Worm (Caenorhabditis elegans) whole organism, young adult: ENCODE measurements around the gene rig-1.

ENCODE experiments used
- B0336.3 ChIP-seq: fragments of 200-800 bp; sonication (Bioruptor generic); IDR thresholded peaks from 2 replicates; pipeline ENCODE4 v1.3.6; 2022; ENCODE audit warnings: missing genetic modification characterization, missing compliant biosample characterization
- C06A6.2 ChIP-seq: fragments of 200-800 bp; sonication (Bioruptor generic); conservative IDR thresholded peaks from 2 replicates; pipeline ENCODE4 v1.3.6; 2022; ENCODE audit warnings: missing genetic modification characterization, missing compliant biosample characterization
- F10E7.11 ChIP-seq: sonication (generic microtip); optimal IDR thresholded peaks from 2 replicates; lab custom pipeline; 2017; ENCODE audit warnings: mild to moderate bottlenecking, missing genetic modification characterization, moderate library complexity, missing compliant biosample characterization
- F23B12.7 ChIP-seq: sonication (generic microtip); optimal IDR thresholded peaks from 2 replicates; lab custom pipeline; 2017; ENCODE audit warnings: missing genetic modification characterization, mild to moderate bottlenecking, missing compliant biosample characterization, antibody characterized with exemption, moderate library complexity; ENCODE audit not compliant: insufficient read depth
- F33H1.4 ChIP-seq: fragments of 200-800 bp; sonication (Bioruptor generic); IDR thresholded peaks from 2 replicates; pipeline ENCODE4 v1.3.6; 2022; ENCODE audit warnings: missing genetic modification reagents, missing genetic modification characterization, missing compliant biosample characterization
- F39B2.1 ChIP-seq: fragments of 200-800 bp; sonication (Bioruptor generic); IDR thresholded peaks from 2 replicates; pipeline ENCODE4 v1.3.6; 2022; ENCODE audit warnings: missing genetic modification reagents, missing genetic modification characterization, missing compliant biosample characterization
- Y56A3A.18 ChIP-seq: fragments of 200-800 bp; sonication (Bioruptor generic); IDR thresholded peaks from 2 replicates; pipeline ENCODE4 v1.3.6; 2022; ENCODE audit warnings: missing genetic modification reagents, missing genetic modification characterization, missing compliant biosample characterization
- Y79H2A.3 ChIP-seq: fragments of 200-800 bp; sonication (Bioruptor generic); conservative IDR thresholded peaks from 2 replicates; pipeline ENCODE4 v1.3.6; 2022; ENCODE audit warnings: missing genetic modification reagents, missing genetic modification characterization, missing compliant biosample characterization
- akir-1 ChIP-seq: fragments of 200-800 bp; sonication (Bioruptor generic); optimal IDR thresholded peaks from 2 replicates; lab custom pipeline; 2018; ENCODE audit warnings: mild to moderate bottlenecking, missing genetic modification characterization, moderate library complexity, missing compliant biosample characterization
- aptf-2 ChIP-seq: fragments of 200-800 bp; sonication (Bioruptor generic); conservative IDR thresholded peaks from 2 replicates; pipeline ENCODE4 v1.3.6; 2022; ENCODE audit warnings: missing genetic modification reagents, missing genetic modification characterization, missing compliant biosample characterization
- atf-7 ChIP-seq: sonication (generic microtip); optimal IDR thresholded peaks from 2 replicates; lab custom pipeline; 2017; ENCODE audit warnings: mild to moderate bottlenecking, missing genetic modification characterization, missing compliant biosample characterization
- attf-3 ChIP-seq: fragments of 200-800 bp; sonication (Bioruptor generic); conservative IDR thresholded peaks from 2 replicates; pipeline ENCODE4 v1.3.6; 2022; ENCODE audit warnings: missing genetic modification reagents, missing genetic modification characterization, missing compliant biosample characterization
- attf-6 ChIP-seq: fragments of 200-800 bp; sonication (Bioruptor generic); IDR thresholded peaks from 2 replicates; pipeline ENCODE4 v1.3.6; 2022; ENCODE audit warnings: missing genetic modification reagents, missing genetic modification characterization, missing compliant biosample characterization
- cebp-1 ChIP-seq, 2 experiments: fragments of 200-800 bp in 1 of 2; sonication (Bioruptor generic) in 1 of 2; sonication (generic microtip) in 1 of 2; IDR thresholded peaks in 1 of 2; optimal IDR thresholded peaks in 1 of 2; 2 replicates each; pipeline versions ENCODE4 v1.3.6 to Lab custom; 2017 to 2022; ENCODE audit warnings: missing compliant biosample characterization in 2 of 2, missing genetic modification characterization in 2 of 2, mild to moderate bottlenecking in 1 of 2, missing genetic modification reagents in 1 of 2, moderate library complexity in 1 of 2
- ceh-100 ChIP-seq: fragments of 200-800 bp; sonication (Bioruptor generic); IDR thresholded peaks from 2 replicates; pipeline ENCODE4 v1.3.6; 2022; ENCODE audit warnings: missing genetic modification reagents, missing genetic modification characterization, missing compliant biosample characterization
- chd-7 ChIP-seq: sonication (generic microtip); optimal IDR thresholded peaks from 2 replicates; lab custom pipeline; 2016; ENCODE audit warnings: mild to moderate bottlenecking, missing genetic modification characterization, moderate library complexity, missing compliant biosample characterization
- efl-1 ChIP-seq: fragments of 150-350 bp; optimal IDR thresholded peaks from 2 replicates; lab custom pipeline; 2014; ENCODE audit warnings: missing biosample characterization, missing genetic modification reagents, missing genetic modification characterization
- fkh-3 ChIP-seq: sonication (generic microtip); optimal IDR thresholded peaks from 2 replicates; lab custom pipeline; 2016; ENCODE audit warnings: mild to moderate bottlenecking, missing genetic modification characterization, missing compliant biosample characterization
- let-526 ChIP-seq: fragments of 200-800 bp; sonication (Bioruptor generic); IDR thresholded peaks from 2 replicates; pipeline ENCODE4 v1.3.6; 2022; ENCODE audit warnings: missing genetic modification reagents, missing genetic modification characterization, missing compliant biosample characterization
- let-607 ChIP-seq, 2 experiments: fragments of 200-800 bp in 1 of 2; sonication (Bioruptor generic) in 1 of 2; sonication (generic microtip) in 1 of 2; optimal IDR thresholded peaks; 2 replicates each; lab custom pipeline; 2016 to 2018; ENCODE audit warnings: mild to moderate bottlenecking in 2 of 2, missing compliant biosample characterization in 2 of 2, missing genetic modification characterization in 2 of 2, moderate library complexity in 2 of 2, missing genotype in 1 of 2
- nhr-80 ChIP-seq: sonication (generic microtip); optimal IDR thresholded peaks from 2 replicates; lab custom pipeline; 2016; ENCODE audit warnings: missing genetic modification characterization, missing compliant biosample characterization
- rcor-1 ChIP-seq: fragments of 200-800 bp; sonication (Bioruptor generic); IDR thresholded peaks from 2 replicates; pipeline ENCODE4 v1.3.6; 2022; ENCODE audit warnings: missing genetic modification reagents, missing genetic modification characterization, missing compliant biosample characterization
- snpc-1.3 ChIP-seq: sonication (generic microtip); optimal IDR thresholded peaks from 2 replicates; lab custom pipeline; 2017; ENCODE audit warnings: missing genetic modification characterization, mild to moderate bottlenecking, missing compliant biosample characterization, antibody characterized with exemption, moderate library complexity, missing genotype, missing genetic modification reagents; ENCODE audit not compliant: insufficient read depth
- tlf-1 ChIP-seq: fragments of 200-800 bp; sonication (Bioruptor generic); optimal IDR thresholded peaks from 2 replicates; lab custom pipeline; 2018; ENCODE audit warnings: mild to moderate bottlenecking, missing genetic modification characterization, missing compliant biosample characterization
- unc-62 ChIP-seq: fragments of 150-350 bp; optimal IDR thresholded peaks from 2 replicates; lab custom pipeline; 2014; ENCODE audit warnings: missing biosample characterization, missing genetic modification reagents, missing genetic modification characterization
- ztf-28 ChIP-seq: fragments of 200-800 bp; sonication (Bioruptor generic); IDR thresholded peaks from 2 replicates; pipeline ENCODE4 v1.3.6; 2022; ENCODE audit warnings: missing genetic modification reagents, missing genetic modification characterization, missing compliant biosample characterization

Gene rig-1

DNA sequence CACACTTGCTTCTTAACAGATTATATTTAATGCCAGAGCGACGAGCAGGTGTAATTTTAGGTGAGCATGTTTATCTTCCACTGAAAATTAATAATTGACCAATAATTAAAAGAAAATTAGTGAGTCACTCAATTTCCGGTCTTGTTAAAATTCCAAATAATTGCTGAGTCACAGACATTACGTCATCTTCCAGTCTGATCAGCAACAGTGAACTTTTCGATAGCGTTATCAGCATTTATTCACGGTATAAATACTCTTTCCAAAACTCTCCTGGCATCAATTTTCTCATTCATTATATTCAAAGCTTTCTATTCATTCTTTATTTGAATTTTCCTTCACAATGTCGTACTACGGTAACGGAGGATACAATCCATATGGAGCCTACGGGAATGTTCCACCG, 49.0 kb downstream of the rig-1 start, which contains the start of gene kreg-1:
Gene kreg-1 (plus strand): TSS at position 341 of the 400 bp plus-strand sequence.
- TF ChIP-seq F23B12.7: no peak
- no peak for TF ChIP-seq F10E7.11 (tag; lab: Kevin White, UChicago)
- no peak for TF ChIP-seq chd-7 (tag; lab: Kevin White, UChicago)
- TF ChIP-seq F33H1.4 (GFP tag; lab: Robert Waterston, UW): no peak
- no peak for TF ChIP-seq attf-6

DNA sequence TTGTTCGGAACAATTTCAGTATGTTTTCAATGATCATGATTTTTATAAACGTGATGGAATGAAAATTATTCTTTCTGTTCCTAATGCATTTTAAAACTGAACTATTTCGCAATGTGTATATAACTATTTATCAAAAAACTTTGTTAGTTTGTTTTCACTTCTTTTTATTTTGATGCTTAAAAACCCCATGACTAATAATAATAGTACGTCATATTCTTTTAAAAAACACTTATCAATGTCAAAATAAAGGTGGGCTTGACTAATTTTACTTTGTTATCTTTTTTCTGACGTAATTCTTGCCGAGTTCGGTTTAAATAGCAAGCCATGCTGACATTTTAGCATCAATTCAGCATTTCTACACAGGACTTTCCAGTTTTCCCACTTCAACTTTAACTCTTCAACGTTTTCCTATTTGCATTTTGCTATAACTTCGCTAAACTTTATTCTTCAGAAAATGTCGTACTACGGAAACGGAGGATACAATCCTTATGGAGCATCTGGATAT, 50.8 kb downstream of the rig-1 start, which contains the start of gene F53A9.1:
Gene F53A9.1 (plus strand): TSS at position 455 of the 505 bp plus-strand sequence.
- TF ChIP-seq fkh-3 (tag; lab: Kevin White, UChicago) (no peak), let-607 (tag; optimal IDR thresholded peaks at IDR 0.05; lab: Kevin White, UChicago) (no peak), atf-7 (tag; lab: Kevin White, UChicago) (no peak), unc-62 (GFP tag; lab: Kevin White, UChicago) (peak; percentile 72)

DNA sequence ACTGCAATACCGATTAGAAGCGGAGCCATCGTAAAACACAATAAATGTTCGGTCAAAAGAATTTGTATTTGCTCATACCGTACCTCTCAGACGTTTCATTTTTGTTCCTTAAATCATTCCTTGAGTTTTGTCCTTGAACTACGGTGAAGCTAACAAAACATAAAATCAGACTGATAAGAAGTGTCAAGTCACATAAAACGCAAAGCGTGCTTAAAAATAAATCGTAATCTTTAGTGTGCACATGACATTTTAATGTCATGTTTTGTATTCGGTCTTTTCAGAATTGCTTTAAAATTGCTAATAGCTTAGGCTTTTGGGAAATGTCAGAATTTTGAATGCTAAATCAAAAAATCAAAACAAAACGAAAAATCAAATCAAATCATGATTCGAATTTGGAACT, 52.2 kb downstream of the rig-1 start:
- TF ChIP-seq snpc-1.3 (no peak), unc-62 (GFP tag; lab: Kevin White, UChicago) (peak; percentile 11), nhr-80 (peak; percentile 72), tlf-1 (GFP tag; lab: Kevin White, UChicago) (no peak), F39B2.1 (GFP tag; lab: Robert Waterston, UW) (no peak), C06A6.2 (GFP tag; lab: Robert Waterston, UW) (no peak), cebp-1 (GFP tag; IDR thresholded peaks at IDR 0.05; lab: Robert Waterston, UW) (no peak), cebp-1 (tag; optimal IDR thresholded peaks at IDR 0.05; lab: Kevin White, UChicago) (peak; percentile 25)

DNA sequence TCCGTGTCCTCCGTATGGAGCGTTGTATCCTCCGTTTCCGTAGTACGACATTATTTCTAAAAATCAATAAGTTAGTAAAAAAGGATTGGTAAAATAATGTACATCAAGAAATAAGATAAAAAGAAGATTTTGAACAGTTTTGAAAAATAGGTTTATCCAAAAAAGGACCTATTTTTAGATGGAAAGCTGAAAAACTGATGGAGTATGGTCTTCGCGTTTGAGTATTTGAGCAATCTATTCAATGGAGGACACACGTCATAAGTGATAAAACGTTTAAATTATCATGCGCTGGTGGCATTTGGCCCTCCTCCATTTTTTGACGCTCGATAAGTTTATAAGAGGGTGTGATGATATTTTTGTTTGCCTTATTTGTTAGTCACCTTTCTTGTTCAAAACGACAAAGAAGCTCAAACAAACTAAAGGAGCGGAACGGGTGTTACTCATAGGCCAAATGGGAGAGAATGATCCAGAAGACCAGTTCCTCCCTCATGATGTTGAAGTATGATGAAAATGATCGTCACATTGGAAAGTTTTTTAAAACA, 53.4 kb downstream of the rig-1 start, which contains the start of gene F53A9.6:
Gene F53A9.6 (minus strand): TSS at position 51 of the 542 bp plus-strand sequence.
- no peak for TF ChIP-seq efl-1 (GFP tag; lab: Kevin White, UChicago)
- TF ChIP-seq attf-3: no peak
- TF ChIP-seq nhr-80: peak; percentile 4

DNA sequence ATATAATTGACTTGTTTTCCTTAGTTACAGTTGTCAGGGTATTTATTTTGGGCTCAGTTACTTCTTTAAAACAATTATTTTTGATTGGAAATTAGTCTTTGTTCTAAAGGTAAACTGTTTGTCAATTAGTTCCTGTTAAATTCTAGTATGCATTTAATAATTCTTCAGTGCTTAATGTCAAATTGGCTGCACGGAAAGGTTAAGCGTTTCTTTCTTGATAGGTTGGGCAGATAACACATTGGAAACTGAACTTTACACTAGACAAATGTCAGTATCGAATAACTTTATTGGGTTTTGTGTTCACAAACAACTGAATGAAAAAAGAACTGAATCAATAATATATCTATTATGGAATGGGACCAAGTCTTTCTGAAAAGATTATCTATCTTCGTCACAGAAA, 54.4 kb downstream of the rig-1 start:
- TF ChIP-seq nhr-80 (peak; percentile 5), aptf-2 (GFP tag; lab: Robert Waterston, UW) (no peak), rcor-1 (GFP tag; lab: Robert Waterston, UW) (no peak), B0336.3 (GFP tag; lab: Robert Waterston, UW) (no peak)

DNA sequence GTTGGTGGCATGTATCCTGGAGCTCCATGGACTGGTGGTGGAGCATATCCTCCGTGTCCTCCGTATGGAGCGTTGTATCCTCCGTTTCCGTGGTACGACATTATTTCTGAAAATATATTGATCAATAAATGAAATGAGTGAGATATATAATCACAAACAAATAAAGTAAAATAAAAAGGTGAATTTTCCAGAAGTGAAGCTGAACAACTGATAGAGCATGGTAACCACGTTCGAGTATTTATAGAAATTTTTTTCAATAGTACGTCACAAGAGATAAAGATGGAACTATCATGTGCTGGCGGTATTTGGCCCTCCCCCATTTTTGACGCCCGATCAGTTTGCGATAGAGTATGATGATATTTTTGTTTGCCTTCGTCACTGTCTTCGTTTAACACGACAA, 56.4 kb downstream of the rig-1 start, which contains the start of gene F53A9.7:
Gene F53A9.7 (minus strand): TSS at position 101 of the 400 bp plus-strand sequence.
- TF ChIP-seq let-607 (tag; optimal IDR thresholded peaks at IDR 0.05; lab: Kevin White, UChicago) (no peak), ceh-100 (GFP tag; lab: Robert Waterston, UW) (no peak), akir-1 (GFP tag; lab: Kevin White, UChicago) (no peak)
- TF ChIP-seq, all 124 proteins: peak for 0

DNA sequence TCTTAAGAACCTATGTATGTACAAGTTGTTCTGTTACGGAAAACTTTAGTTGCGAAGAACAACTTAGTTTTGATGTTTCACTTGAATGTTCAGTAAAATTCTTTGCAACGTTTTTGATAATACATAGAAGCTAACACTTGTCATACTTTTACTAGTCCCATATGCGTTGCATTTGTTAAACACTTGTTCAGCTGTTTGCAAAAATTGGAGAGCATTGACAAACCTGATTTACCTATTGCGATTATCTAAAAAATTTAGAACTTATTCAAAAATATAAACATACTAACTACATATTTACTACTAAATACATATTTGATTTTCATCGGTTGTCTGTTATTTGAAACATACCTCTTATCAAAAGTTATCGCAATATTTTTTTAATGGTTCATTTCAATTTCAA, 57.7 kb downstream of the rig-1 start:
- TF ChIP-seq cebp-1 (GFP tag; IDR thresholded peaks at IDR 0.05; lab: Robert Waterston, UW) (no peak), cebp-1 (tag; optimal IDR thresholded peaks at IDR 0.05; lab: Kevin White, UChicago) (peak; percentile 7), ztf-28 (GFP tag; lab: Robert Waterston, UW) (no peak), Y79H2A.3 (GFP tag; lab: Robert Waterston, UW) (0 out of 2 replicates have a peak, but pooled peaks have one; percentile 30), Y56A3A.18 (GFP tag; lab: Robert Waterston, UW) (0 out of 2 replicates have a peak, but pooled peaks have one; percentile 33), let-526 (0 out of 2 replicates have a peak, but pooled peaks have one; percentile 63)
